Fruit fly (Drosophila melanogaster) whole organism, embryonic: ENCODE data around the gene unc-13.

Experiments
- CG10366 ChIP-seq: fragments of 200-800 bp; sonication (Bioruptor generic); IDR thresholded peaks from 2 replicates; pipeline ENCODE4 v1.3.6; 2022; ENCODE audit warnings: missing biosample characterization, missing genetic modification characterization
- CG11504 ChIP-seq: fragments of 200-800 bp; sonication (Bioruptor generic); optimal IDR thresholded peaks from 3 replicates; lab custom pipeline; 2019; ENCODE audit warnings: missing biosample characterization, mild to moderate bottlenecking, missing genetic modification characterization, moderate library complexity
- CG12219 ChIP-seq: fragments of 200-800 bp; sonication (Bioruptor generic); optimal IDR thresholded peaks from 3 replicates; lab custom pipeline; 2018; ENCODE audit warnings: missing biosample characterization, mild to moderate bottlenecking, missing genetic modification characterization
- CG12236 ChIP-seq: fragments of 200-800 bp; sonication (Bioruptor generic); optimal IDR thresholded peaks from 2 replicates; lab custom pipeline; 2016; ENCODE audit warnings: missing biosample characterization, missing genetic modification characterization
- CG12942 ChIP-seq: fragments of 200-800 bp; sonication (Bioruptor generic); optimal IDR thresholded peaks from 3 replicates; lab custom pipeline; 2016; ENCODE audit warnings: missing biosample characterization, missing genetic modification characterization
- CG13775 ChIP-seq: fragments of 200-800 bp; sonication (Bioruptor generic); optimal IDR thresholded peaks from 3 replicates; lab custom pipeline; 2017; ENCODE audit warnings: missing biosample characterization, mild to moderate bottlenecking, missing genetic modification characterization
- CG14710 ChIP-seq: fragments of 200-800 bp; sonication (Bioruptor generic); optimal IDR thresholded peaks from 3 replicates; lab custom pipeline; 2019; ENCODE audit warnings: missing biosample characterization, mild to moderate bottlenecking, missing genetic modification characterization, moderate library complexity
- CG15514 ChIP-seq: fragments of 200-800 bp; sonication (Bioruptor generic); optimal IDR thresholded peaks from 3 replicates; lab custom pipeline; 2017; ENCODE audit warnings: missing biosample characterization, missing genetic modification characterization, mild to moderate bottlenecking, moderate library complexity, missing genetic modification reagents
- CG17359 ChIP-seq: fragments of 200-800 bp; sonication (Bioruptor generic); optimal IDR thresholded peaks from 3 replicates; lab custom pipeline; 2018; ENCODE audit warnings: missing biosample characterization, mild to moderate bottlenecking, missing genetic modification characterization, moderate library complexity
- CG17385 ChIP-seq: fragments of 200-800 bp; sonication (Bioruptor generic); optimal IDR thresholded peaks from 3 replicates; lab custom pipeline; 2018; ENCODE audit warnings: missing biosample characterization, mild to moderate bottlenecking, missing genetic modification characterization
- CG17829 ChIP-seq: fragments of 200-800 bp; optimal IDR thresholded peaks from 2 replicates; lab custom pipeline; 2019; ENCODE audit warnings: missing biosample characterization, mild to moderate bottlenecking, missing genetic modification characterization, moderate library complexity
- CG1792 ChIP-seq: fragments of 200-800 bp; sonication (Bioruptor generic); optimal IDR thresholded peaks from 2 replicates; lab custom pipeline; 2016; ENCODE audit warnings: missing biosample characterization, missing genetic modification characterization
- CG2129 ChIP-seq: fragments of 200-800 bp; sonication (Bioruptor generic); IDR thresholded peaks from 2 replicates; pipeline ENCODE4 v1.3.6; 2022; ENCODE audit warnings: missing biosample characterization, missing genetic modification characterization; ENCODE audit not compliant: partially characterized antibody
- CG2202 ChIP-seq: fragments of 200-800 bp; sonication (Bioruptor generic); optimal IDR thresholded peaks from 2 replicates; lab custom pipeline; 2018; ENCODE audit warnings: missing biosample characterization, mild to moderate bottlenecking, missing genetic modification characterization
- CG2712 ChIP-seq: fragments of 200-800 bp; optimal IDR thresholded peaks from 3 replicates; lab custom pipeline; 2019; ENCODE audit warnings: missing biosample characterization, mild to moderate bottlenecking, missing genetic modification characterization, moderate library complexity
- CG33213 ChIP-seq: fragments of 200-800 bp; sonication (Bioruptor generic); optimal IDR thresholded peaks from 3 replicates; lab custom pipeline; 2016; ENCODE audit warnings: missing biosample characterization, missing genetic modification characterization
- CG3726 ChIP-seq: fragments of 200-800 bp; sonication (Bioruptor generic); IDR thresholded peaks from 3 replicates; pipeline ENCODE4, ENCODE4 v1.3.6; 2022; ENCODE audit warnings: missing biosample characterization, missing genetic modification characterization
- CG4404 ChIP-seq: fragments of 200-800 bp; sonication (Bioruptor generic); IDR thresholded peaks from 2 replicates; pipeline ENCODE4 v1.3.6; 2022; ENCODE audit warnings: missing biosample characterization, missing genetic modification characterization
- CG6272 ChIP-seq: fragments of 200-800 bp; sonication (Bioruptor generic); IDR thresholded peaks from 2 replicates; pipeline ENCODE4 v1.3.6; 2022; ENCODE audit warnings: missing biosample characterization, missing genetic modification characterization
- CG7745 ChIP-seq: fragments of 200-800 bp; sonication (Bioruptor generic); optimal IDR thresholded peaks from 2 replicates; lab custom pipeline; 2018; ENCODE audit warnings: missing biosample characterization, mild to moderate bottlenecking, missing genetic modification characterization, moderate library complexity
- CG8359 ChIP-seq: fragments of 200-800 bp; sonication (Bioruptor generic); optimal IDR thresholded peaks from 2 replicates; lab custom pipeline; 2017; ENCODE audit warnings: missing biosample characterization, mild to moderate bottlenecking, missing genetic modification characterization, borderline replicate concordance
- CG8388 ChIP-seq: fragments of 200-800 bp; sonication (Bioruptor generic); optimal IDR thresholded peaks from 2 replicates; lab custom pipeline; 2019; ENCODE audit warnings: missing biosample characterization, mild to moderate bottlenecking, missing genetic modification characterization, moderate library complexity
- CG9609 ChIP-seq: fragments of 200-800 bp; sonication (Bioruptor generic); optimal IDR thresholded peaks from 3 replicates; lab custom pipeline; 2016; ENCODE audit warnings: missing biosample characterization, missing genetic modification characterization
- Dbx ChIP-seq: fragments of 200-800 bp; sonication (Bioruptor generic); IDR thresholded peaks from 3 replicates; pipeline ENCODE4 v1.3.6; 2022; ENCODE audit warnings: missing biosample characterization, missing genetic modification characterization
- Dll ChIP-seq: fragments of 200-800 bp; sonication (Bioruptor generic); IDR thresholded peaks from 4 replicates; pipeline ENCODE4 v1.3.6; 2022; ENCODE audit warnings: missing biosample characterization, missing genetic modification characterization; ENCODE audit not compliant: partially characterized antibody
- E2f2 ChIP-seq: fragments of 200-800 bp; sonication (Bioruptor generic); IDR thresholded peaks from 2 replicates; pipeline ENCODE4 v1.3.6; 2022; ENCODE audit warnings: missing biosample characterization, missing genetic modification characterization
- Ets65A ChIP-seq: fragments of 200-800 bp; sonication (Bioruptor generic); peaks from one replicate; lab custom pipeline; 2016; ENCODE audit warnings: missing biosample characterization, missing genetic modification characterization
- Fer2 ChIP-seq: fragments of 200-800 bp; sonication (Bioruptor generic); optimal IDR thresholded peaks from 2 replicates; lab custom pipeline; 2018; ENCODE audit warnings: missing biosample characterization, mild to moderate bottlenecking, missing genetic modification characterization, moderate library complexity
- HmgZ ChIP-seq: fragments of 200-800 bp; sonication (Bioruptor generic); optimal IDR thresholded peaks from 2 replicates; lab custom pipeline; 2018; ENCODE audit warnings: missing biosample characterization, mild to moderate bottlenecking, missing genetic modification characterization
- Lpt ChIP-seq: fragments of >200 bp; optimal IDR thresholded peaks from 2 replicates; lab custom pipeline; 2018; ENCODE audit warnings: missing biosample characterization, missing genetic modification characterization
- MBD-R2 ChIP-seq: fragments of 200-800 bp; sonication (Bioruptor generic); IDR thresholded peaks from 2 replicates; pipeline ENCODE4 v1.3.6; 2022; ENCODE audit warnings: missing biosample characterization, missing genetic modification characterization
- NK7.1 ChIP-seq: fragments of 200-800 bp; sonication (Bioruptor generic); optimal IDR thresholded peaks from 3 replicates; lab custom pipeline; 2016; ENCODE audit warnings: missing biosample characterization, missing genetic modification characterization
- Nf-YA ChIP-seq: fragments of 200-800 bp; sonication (Bioruptor generic); IDR thresholded peaks from 2 replicates; pipeline ENCODE4 v1.3.6; 2022; ENCODE audit warnings: missing biosample characterization, missing genetic modification characterization
- Pdp1 ChIP-seq, 2 experiments: fragments of 200-800 bp; sonication (Bioruptor generic); optimal IDR thresholded peaks; 3 replicates each; lab custom pipeline; 2016; ENCODE audit warnings: missing biosample characterization in 2 of 2, missing genetic modification characterization in 2 of 2, mild to moderate bottlenecking in 1 of 2, moderate library complexity in 1 of 2
- Ptx1 ChIP-seq: fragments of 200-800 bp; sonication (Bioruptor generic); IDR thresholded peaks from 2 replicates; pipeline ENCODE4 v1.3.6; 2022; ENCODE audit warnings: missing biosample characterization, missing genetic modification characterization
- Sin3A ChIP-seq: fragments of >200 bp; optimal IDR thresholded peaks from 2 replicates; lab custom pipeline; 2018
- ab ChIP-seq: fragments of 200-800 bp; sonication (Bioruptor generic); optimal IDR thresholded peaks from 2 replicates; lab custom pipeline; 2016; ENCODE audit warnings: missing biosample characterization, missing genetic modification characterization
- bab2 ChIP-seq: fragments of 200-800 bp; sonication (Bioruptor generic); optimal IDR thresholded peaks from 2 replicates; lab custom pipeline; 2016; ENCODE audit warnings: missing biosample characterization, missing genetic modification characterization
- bigmax ChIP-seq: fragments of 200-800 bp; sonication (Bioruptor generic); optimal IDR thresholded peaks from 2 replicates; lab custom pipeline; 2018; ENCODE audit warnings: missing biosample characterization, mild to moderate bottlenecking, missing genetic modification characterization
- chif ChIP-seq, 2 experiments: fragments of 200-800 bp; sonication (Bioruptor generic); optimal IDR thresholded peaks; 3 replicates each; lab custom pipeline; 2016; ENCODE audit warnings: missing biosample characterization in 2 of 2, missing genetic modification characterization in 2 of 2
- chinmo ChIP-seq: fragments of 200-800 bp; sonication (Bioruptor generic); IDR thresholded peaks from 4 replicates; pipeline ENCODE4 v1.3.6; 2022; ENCODE audit warnings: missing biosample characterization, missing genetic modification characterization; ENCODE audit not compliant: partially characterized antibody
- dimm ChIP-seq: fragments of 200-800 bp; sonication (Bioruptor generic); IDR thresholded peaks from 2 replicates; pipeline ENCODE4 v1.3.6; 2022; ENCODE audit warnings: missing biosample characterization, missing genetic modification characterization
- h ChIP-seq: fragments of >200 bp; optimal IDR thresholded peaks from 2 replicates; lab custom pipeline; 2017
- nmo ChIP-seq: fragments of 200-800 bp; sonication (Bioruptor generic); optimal IDR thresholded peaks from 2 replicates; lab custom pipeline; 2018; ENCODE audit warnings: missing biosample characterization, mild to moderate bottlenecking, missing genetic modification characterization, moderate library complexity
- org-1 ChIP-seq: fragments of 200-800 bp; sonication (Bioruptor generic); optimal IDR thresholded peaks from 2 replicates; lab custom pipeline; 2017; ENCODE audit warnings: missing biosample characterization, missing genetic modification characterization
- pnt ChIP-seq: fragments of 200-800 bp; sonication (Bioruptor generic); optimal IDR thresholded peaks from 3 replicates; lab custom pipeline; 2016; ENCODE audit warnings: missing biosample characterization, missing genetic modification characterization
- sc ChIP-seq, 3 experiments: fragments of >200 bp in 2 of 3; fragments of 200-800 bp in 1 of 3; sonication (Bioruptor generic) in 1 of 3; optimal IDR thresholded peaks; 2 replicates in 2 of 3; 3 replicates in 1 of 3; lab custom pipeline; 2017; ENCODE audit warnings: mild to moderate bottlenecking in 1 of 3, missing biosample characterization in 1 of 3, missing genetic modification characterization in 1 of 3, missing genetic modification reagents in 1 of 3
- sug ChIP-seq: fragments of 200-800 bp; optimal IDR thresholded peaks from 2 replicates; lab custom pipeline; 2019; ENCODE audit warnings: missing biosample characterization, mild to moderate bottlenecking, missing genetic modification characterization, moderate library complexity
- tup ChIP-seq: fragments of 200-800 bp; sonication (Bioruptor generic); optimal IDR thresholded peaks from 2 replicates; lab custom pipeline; 2016; ENCODE audit warnings: missing biosample characterization, mild to moderate bottlenecking, missing genetic modification characterization, moderate library complexity
- usp ChIP-seq: fragments of >200 bp; optimal IDR thresholded peaks from 2 replicates; lab custom pipeline; 2017; ENCODE audit warnings: missing biosample characterization, missing genetic modification characterization

The unc-13 gene

dm6 chr4:834837-835534 is 77.1 kb downstream of the unc-13 start (continued):
- TF ChIP-seq nmo (no peak), CG12942 (no peak), Dbx (no peak), Pdp1 (GFP tag; optimal IDR thresholded peaks at IDR 0.05; lab: Kevin White, UChicago) (no peak), CG15514 (peak; percentile 49), CG17829 (tag; lab: Kevin White, UChicago) (peak; percentile 11), chif (GFP tag; optimal IDR thresholded peaks at IDR 0.05; lab: Kevin White, UChicago) (no peak), Ets65A (GFP tag; lab: Kevin White, UChicago) (peak; percentile 58), CG2202 (no peak), Fer2 (no peak), org-1 (GFP tag; lab: Kevin White, UChicago) (no peak), usp (GFP tag; lab: Kevin White, UChicago) (no peak), CG17385 (GFP tag; lab: Kevin White, UChicago) (peak; percentile 6), CG3726 (GFP tag; lab: Robert Waterston, UW) (no peak), Nf-YA (GFP tag; lab: Robert Waterston, UW) (no peak), E2f2 (GFP tag; lab: Robert Waterston, UW) (peak; percentile 50), tup (no peak), Ptx1 (no peak), h (no peak), Lpt (GFP tag; lab: Kevin White, UChicago) (no peak), sc (optimal IDR thresholded peaks at IDR 0.05; lab: Kevin White, UChicago) (no peak), sc (GFP tag; optimal IDR thresholded peaks at IDR 0.05; lab: Kevin White, UChicago) (no peak), Sin3A (no peak), CG2712 (tag; lab: Kevin White, UChicago) (peak; percentile 60), CG1792 (GFP tag; lab: Kevin White, UChicago) (no peak), CG11504 (tag; lab: Kevin White, UChicago) (no peak), NK7.1 (no peak), CG33213 (GFP tag; lab: Kevin White, UChicago) (peak; percentile 98), chinmo (GFP tag; lab: Robert Waterston, UW) (no peak), bab2 (GFP tag; lab: Kevin White, UChicago) (no peak), HmgZ (tag; lab: Kevin White, UChicago) (no peak), pnt (GFP tag; lab: Kevin White, UChicago) (no peak), sug (tag; lab: Kevin White, UChicago) (no peak), MBD-R2 (peak; percentile 16; the same call in 1 of the 2 replicates), CG6272 (no peak), CG4404 (GFP tag; lab: Robert Waterston, UW) (no peak), CG8359 (GFP tag; lab: Kevin White, UChicago) (no peak), CG10366 (GFP tag; lab: Robert Waterston, UW) (no peak), Dll (GFP tag; lab: Robert Waterston, UW) (peak; percentile 39; the same call in 1 of the 4 replicates), CG12236 (GFP tag; lab: Kevin White, UChicago) (no peak), CG2129 (GFP tag; lab: Robert Waterston, UW) (no peak), CG13775 (GFP tag; lab: Kevin White, UChicago) (no peak), bigmax (GFP tag; lab: Kevin White, UChicago) (no peak), dimm (GFP tag; lab: Robert Waterston, UW) (no peak), ab (GFP tag; lab: Kevin White, UChicago) (no peak), CG9609 (GFP tag; lab: Kevin White, UChicago) (no peak), CG8388 (GFP tag; lab: Kevin White, UChicago) (no peak), CG12219 (GFP tag; lab: Kevin White, UChicago) (no peak), CG7745 (tag; lab: Kevin White, UChicago) (no peak), CG17359 (tag; lab: Kevin White, UChicago) (no peak), CG14710 (tag; lab: Kevin White, UChicago) (peak; percentile 51)
